Worm (Caenorhabditis elegans) whole organism, mixed stage, embryonic: ENCODE results near the gene ugt-37.

Experiments used
- ces-1 ChIP-seq: fragments of 150-350 bp; optimal IDR thresholded peaks from 2 replicates; lab custom pipeline; 2014; ENCODE audit warnings: missing biosample characterization, missing genetic modification reagents, missing genetic modification characterization
- drap-1 ChIP-seq: fragments of 200-800 bp; sonication (Bioruptor generic); optimal IDR thresholded peaks from 3 replicates; lab custom pipeline; 2018; ENCODE audit warnings: mild to moderate bottlenecking, missing genetic modification characterization, missing compliant biosample characterization
- elt-1 ChIP-seq: sonication (generic microtip); optimal IDR thresholded peaks from 2 replicates; lab custom pipeline; 2017; ENCODE audit warnings: missing genetic modification characterization, mild to moderate bottlenecking, missing compliant biosample characterization, antibody characterized with exemption, moderate library complexity, borderline replicate concordance; ENCODE audit not compliant: insufficient read depth
- pha-4 ChIP-seq: fragments of 150-350 bp; optimal IDR thresholded peaks from 2 replicates; lab custom pipeline; 2018; ENCODE audit warnings: missing biosample characterization, missing genetic modification reagents, missing genetic modification characterization
- snpc-4 ChIP-seq: fragments of 150-350 bp; optimal IDR thresholded peaks from 2 replicates; lab custom pipeline; 2014; ENCODE audit warnings: missing biosample characterization, missing genetic modification characterization
- sptf-1 ChIP-seq: sonication (generic microtip); optimal IDR thresholded peaks from 2 replicates; lab custom pipeline; 2017; ENCODE audit warnings: mild to moderate bottlenecking, missing genetic modification characterization, moderate library complexity, missing compliant biosample characterization
- unc-62 ChIP-seq: fragments of 150-350 bp; optimal IDR thresholded peaks from 2 replicates; lab custom pipeline; 2014; ENCODE audit warnings: missing biosample characterization, missing genetic modification reagents, missing genetic modification characterization
- zip-8 ChIP-seq: fragments of 150-350 bp; optimal IDR thresholded peaks from 2 replicates; lab custom pipeline; 2014; ENCODE audit warnings: missing biosample characterization, missing genetic modification characterization

DNA sequence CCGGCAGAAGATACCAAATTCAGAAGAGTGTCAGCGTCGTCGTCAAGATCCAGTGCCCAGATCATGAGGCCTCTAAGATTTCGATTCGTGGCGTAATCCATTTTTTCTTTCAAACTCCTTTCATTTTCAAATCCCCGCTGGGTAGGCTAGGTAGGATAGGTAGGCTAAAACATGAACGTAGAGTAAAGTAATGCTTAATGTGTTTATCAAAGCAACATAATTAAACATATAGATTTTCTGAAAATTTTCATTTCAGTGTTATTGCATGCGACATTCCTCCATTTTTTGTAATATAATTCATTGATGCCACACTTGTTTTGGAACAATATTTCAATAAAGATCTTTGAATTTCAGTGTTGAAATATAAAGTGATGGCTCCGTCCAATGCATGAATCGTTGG, 15.7 kb downstream of the ugt-37 start, which contains the start of gene T01C4.8:
- no peak for TF ChIP-seq drap-1 (GFP tag; lab: Kevin White, UChicago)
- no peak for TF ChIP-seq pha-4 (tag; lab: Kevin White, UChicago)
- no peak for TF ChIP-seq unc-62 (GFP tag; lab: Kevin White, UChicago)
- no peak for TF ChIP-seq ces-1 (GFP tag; lab: Kevin White, UChicago)
- TF ChIP-seq elt-1 (tag; lab: Kevin White, UChicago), result no peak
- TF ChIP-seq snpc-4 (tag; lab: Kevin White, UChicago), result no peak
- TF ChIP-seq sptf-1, result no peak
- no peak for TF ChIP-seq zip-8 (tag; lab: Kevin White, UChicago)
